Worm (Caenorhabditis elegans): Measurements from ENCODE around the gene cdk-4.

Gene cdk-4

ce11 chrX:13528630-13529138 lies 10.0 kb upstream of the cdk-4 start, which contains the start of gene F18H3.4:
Gene F18H3.4, plus strand, starts transcription at chrX:13529088.
- TF ChIP-seq lin-39 (tag; optimal IDR thresholded peaks at IDR 0.05): no peak
- TF ChIP-seq lsy-2 (tag; optimal IDR thresholded peaks at IDR 0.05): peak in 1 of 2 experiments; percentile 24
- peak; percentile 30 to 79 for TF ChIP-seq mdl-1 (tag; optimal IDR thresholded peaks at IDR 0.05)
- peak; percentile 96 for TF ChIP-seq sma-9 (GFP tag; optimal IDR thresholded peaks at IDR 0.05)
- no peak for TF ChIP-seq sma-9 (tag; optimal IDR thresholded peaks at IDR 0.05)
- no peak for TF ChIP-seq dmd-4 (tag; optimal IDR thresholded peaks at IDR 0.05)
- no peak for TF ChIP-seq unc-55 (GFP tag; optimal IDR thresholded peaks at IDR 0.05)
- TF ChIP-seq nhr-25 (tag; optimal IDR thresholded peaks at IDR 0.05): peak; percentile 5
- TF ChIP-seq egl-27 (tag; optimal IDR thresholded peaks at IDR 0.05): no peak
- no peak for TF ChIP-seq nhr-237 (tag; optimal IDR thresholded peaks at IDR 0.05)
- no peak for TF ChIP-seq mbf-1 (tag; optimal IDR thresholded peaks at IDR 0.05)
- TF ChIP-seq peb-1 (tag; optimal IDR thresholded peaks at IDR 0.05): no peak
- TF ChIP-seq crh-2 (tag; optimal IDR thresholded peaks at IDR 0.05): peak; percentile 77
- no peak for TF ChIP-seq elt-1 (tag; optimal IDR thresholded peaks at IDR 0.05)
- TF ChIP-seq nhr-77 (tag; optimal IDR thresholded peaks at IDR 0.05): no peak
- TF ChIP-seq elt-3 (tag; optimal IDR thresholded peaks at IDR 0.05): no peak
- TF ChIP-seq gmeb-1 (tag; optimal IDR thresholded peaks at IDR 0.05): peak; percentile 70
- no peak for TF ChIP-seq mab-5 (tag; optimal IDR thresholded peaks at IDR 0.05)
- no peak for TF ChIP-seq nhr-12 (tag; optimal IDR thresholded peaks at IDR 0.05)
- TF ChIP-seq ZK546.5 (tag; optimal IDR thresholded peaks at IDR 0.05): no peak
- TF ChIP-seq lin-11 (tag; optimal IDR thresholded peaks at IDR 0.05): no peak
- TF ChIP-seq ztf-1 (GFP tag; conservative IDR thresholded peaks at IDR 0.05): no peak
- TF ChIP-seq unc-39 (tag; optimal IDR thresholded peaks at IDR 0.05): no peak
- TF ChIP-seq skn-1 (tag; optimal IDR thresholded peaks at IDR 0.05): no peak
- no peak for TF ChIP-seq unc-62 (GFP tag; optimal IDR thresholded peaks at IDR 0.05)
- TF ChIP-seq F13H6.1 (tag; optimal IDR thresholded peaks at IDR 0.05): peak; percentile 93
- no peak for TF ChIP-seq snpc-4 (tag; optimal IDR thresholded peaks at IDR 0.05)
- no peak for TF ChIP-seq nhr-6 (tag; optimal IDR thresholded peaks at IDR 0.05)
- no peak for TF ChIP-seq Y55F3AM.14 (GFP tag; optimal IDR thresholded peaks at IDR 0.05)
- no peak for TF ChIP-seq nhr-11 (tag; optimal IDR thresholded peaks at IDR 0.05)
- no peak for TF ChIP-seq lin-13 (GFP tag; optimal IDR thresholded peaks at IDR 0.05)
- TF ChIP-seq nhr-10 (tag; optimal IDR thresholded peaks at IDR 0.05): no peak
- TF ChIP-seq ztf-11 (tag; optimal IDR thresholded peaks at IDR 0.05): no peak
- TF ChIP-seq fos-1 (tag; optimal IDR thresholded peaks at IDR 0.05): peak; percentile 98
- TF ChIP-seq nhr-21 (tag; optimal IDR thresholded peaks at IDR 0.05): peak; percentile 64
- TF ChIP-seq sem-4 (tag; optimal IDR thresholded peaks at IDR 0.05): peak; percentile 16
- TF ChIP-seq ceh-16 (tag; optimal IDR thresholded peaks at IDR 0.05): no peak
- no peak for TF ChIP-seq R02D3.7 (tag; optimal IDR thresholded peaks at IDR 0.05)
- peak; percentile 91 for TF ChIP-seq sma-3 (GFP tag; optimal IDR thresholded peaks at IDR 0.05)
- peak; percentile 58 for TF ChIP-seq nhr-129 (tag; optimal IDR thresholded peaks at IDR 0.05)
- TF ChIP-seq ama-1 (optimal IDR thresholded peaks at IDR 0.05): no peak

DNA sequence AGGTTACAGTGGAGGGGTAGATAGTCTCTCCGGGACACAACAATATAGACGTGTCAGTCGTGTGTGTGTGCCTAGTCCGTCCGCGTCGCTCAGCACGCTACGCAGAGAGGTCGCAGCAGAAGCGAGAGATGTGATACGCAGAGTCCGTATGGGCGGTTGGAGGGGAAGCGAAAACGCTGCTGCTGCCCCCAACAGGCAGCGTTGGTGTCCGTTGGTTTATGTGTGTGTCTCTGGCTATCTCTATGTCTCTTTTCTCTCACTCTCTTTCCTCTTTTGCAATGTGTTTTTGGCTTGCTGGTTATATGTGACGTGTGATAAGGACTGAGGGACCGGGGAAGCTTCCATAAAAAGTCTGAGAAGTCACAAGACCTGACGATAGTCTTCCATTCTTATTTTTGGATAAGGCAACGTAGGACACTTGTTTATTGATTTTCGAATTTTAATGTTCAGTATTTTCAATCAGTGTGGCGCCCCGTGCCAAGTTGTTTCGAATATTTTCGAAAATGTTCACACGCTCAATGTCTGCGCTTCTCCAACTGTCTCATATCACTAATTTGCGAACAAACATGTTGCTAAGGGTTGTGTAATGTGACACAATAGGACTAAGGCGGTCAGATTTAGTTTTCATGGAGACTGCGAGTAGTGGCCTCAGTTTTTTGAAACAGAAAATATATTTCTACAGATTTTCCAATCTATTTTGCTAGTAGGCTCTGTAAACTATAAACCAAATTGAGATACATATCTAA lies 8.8 kb upstream of the cdk-4 start, which contains the start of gene pab-2:
Gene pab-2 (minus strand): TSS at position 69 of the 746 bp plus-strand sequence.
- TF ChIP-seq unc-55 (GFP tag; optimal IDR thresholded peaks at IDR 0.05) (peak; percentile 81), nhr-21 (tag; optimal IDR thresholded peaks at IDR 0.05) (peak; percentile 81), zag-1 (tag; optimal IDR thresholded peaks at IDR 0.05) (peak; percentile 81), Y55F3AM.14 (GFP tag; optimal IDR thresholded peaks at IDR 0.05) (peak; percentile 73), snpc-4 (tag; optimal IDR thresholded peaks at IDR 0.05) (peak; percentile 61), lsy-2 (tag; optimal IDR thresholded peaks at IDR 0.05) (peak; percentile 4 to 70), elt-3 (tag; optimal IDR thresholded peaks at IDR 0.05) (no peak), mab-5 (tag; optimal IDR thresholded peaks at IDR 0.05) (peak; percentile 74), nhr-10 (tag; optimal IDR thresholded peaks at IDR 0.05) (no peak), lin-11 (tag; optimal IDR thresholded peaks at IDR 0.05) (peak; percentile 43), crh-2 (tag; optimal IDR thresholded peaks at IDR 0.05) (peak; percentile 83), nhr-237 (tag; optimal IDR thresholded peaks at IDR 0.05) (no peak), mbf-1 (tag; optimal IDR thresholded peaks at IDR 0.05) (no peak), aly-2 (tag; optimal IDR thresholded peaks at IDR 0.05) (no peak), ama-1 (optimal IDR thresholded peaks at IDR 0.05) (no peak), F13H6.1 (tag; optimal IDR thresholded peaks at IDR 0.05) (peak; percentile 92), ztf-11 (tag; optimal IDR thresholded peaks at IDR 0.05) (no peak), unc-39 (tag; optimal IDR thresholded peaks at IDR 0.05) (no peak), nhr-23 (tag; optimal IDR thresholded peaks at IDR 0.05) (no peak), egl-27 (tag; optimal IDR thresholded peaks at IDR 0.05) (peak; percentile 77), nhr-129 (tag; optimal IDR thresholded peaks at IDR 0.05) (peak; percentile 79), dmd-4 (tag; optimal IDR thresholded peaks at IDR 0.05) (no peak), ceh-82 (tag; optimal IDR thresholded peaks at IDR 0.05) (peak; percentile 36), nhr-11 (tag; optimal IDR thresholded peaks at IDR 0.05) (no peak), nhr-12 (tag; optimal IDR thresholded peaks at IDR 0.05) (no peak), blmp-1 (tag; optimal IDR thresholded peaks at IDR 0.05; ENCODE audit: insufficient read depth) (peak; percentile 54), gmeb-1 (tag; optimal IDR thresholded peaks at IDR 0.05) (peak; percentile 53), nhr-77 (tag; optimal IDR thresholded peaks at IDR 0.05) (no peak), lin-39 (tag; optimal IDR thresholded peaks at IDR 0.05) (no peak), sma-9 (GFP tag; optimal IDR thresholded peaks at IDR 0.05) (peak; percentile 87), sma-9 (tag; optimal IDR thresholded peaks at IDR 0.05) (no peak), ZK546.5 (tag; optimal IDR thresholded peaks at IDR 0.05) (no peak), nhr-6 (tag; optimal IDR thresholded peaks at IDR 0.05) (peak; percentile 43), lin-13 (GFP tag; optimal IDR thresholded peaks at IDR 0.05) (peak; percentile 25), alr-1 (tag; optimal IDR thresholded peaks at IDR 0.05) (no peak), sem-4 (tag; optimal IDR thresholded peaks at IDR 0.05) (peak; percentile 45), ceh-16 (tag; optimal IDR thresholded peaks at IDR 0.05) (peak; percentile 45), nhr-25 (tag; optimal IDR thresholded peaks at IDR 0.05) (peak; percentile 55)

Measured in whole organism, L2 larva.